Fruit fly (Drosophila melanogaster) whole organism, embryonic: ENCODE results near the gene waw.

ENCODE experiments used
- Asciz ChIP-seq: fragments of 200-800 bp; sonication (Bioruptor generic); optimal IDR thresholded peaks from 2 replicates; lab custom pipeline; 2017; ENCODE audit warnings: missing biosample characterization, mild to moderate bottlenecking, missing genetic modification characterization, missing genetic modification reagents
- Atf-2 ChIP-seq: fragments of 200-800 bp; sonication (Bioruptor generic); optimal IDR thresholded peaks from 2 replicates; lab custom pipeline; 2016; ENCODE audit warnings: missing biosample characterization, missing genetic modification characterization
- Atf3 ChIP-seq: fragments of 200-800 bp; sonication (Bioruptor generic); optimal IDR thresholded peaks from 3 replicates; lab custom pipeline; 2016; ENCODE audit warnings: missing biosample characterization, missing genetic modification characterization
- BEAF-32 ChIP-seq: fragments of 200-800 bp; sonication (Bioruptor generic); optimal IDR thresholded peaks from 3 replicates; lab custom pipeline; 2017; ENCODE audit warnings: missing biosample characterization, missing genetic modification characterization, mild to moderate bottlenecking, moderate library complexity, missing genetic modification reagents
- CG10267 ChIP-seq: fragments of 200-800 bp; sonication (Bioruptor generic); optimal IDR thresholded peaks from 2 replicates; lab custom pipeline; 2018; ENCODE audit warnings: missing biosample characterization, mild to moderate bottlenecking, missing genetic modification characterization, moderate library complexity
- CG10321 ChIP-seq: fragments of 200-800 bp; sonication (Bioruptor generic); IDR thresholded peaks from 2 replicates; pipeline ENCODE4 v1.3.6; 2022; ENCODE audit warnings: missing biosample characterization, missing genetic modification characterization
- CG10543 ChIP-seq: fragments of 200-800 bp; sonication (Bioruptor generic); optimal IDR thresholded peaks from 3 replicates; lab custom pipeline; 2017; ENCODE audit warnings: missing biosample characterization, mild to moderate bottlenecking, missing genetic modification characterization, moderate library complexity
- CG10959 ChIP-seq: fragments of 200-800 bp; sonication (Bioruptor generic); IDR thresholded peaks from 2 replicates; pipeline ENCODE4 v1.3.6; 2022; ENCODE audit warnings: missing biosample characterization, missing genetic modification characterization
- CG11247 ChIP-seq: fragments of 200-800 bp; sonication (Bioruptor generic); IDR thresholded peaks from 2 replicates; pipeline ENCODE4 v1.3.6; 2022; ENCODE audit warnings: missing biosample characterization, missing genetic modification characterization
- CG11456 ChIP-seq: fragments of 200-800 bp; sonication (Bioruptor generic); IDR thresholded peaks from 3 replicates; pipeline ENCODE4 v1.3.6; 2022; ENCODE audit warnings: missing biosample characterization, missing genetic modification characterization
- CG12391 ChIP-seq: fragments of 200-800 bp; sonication (Bioruptor generic); optimal IDR thresholded peaks from 3 replicates; lab custom pipeline; 2018; ENCODE audit warnings: missing biosample characterization, mild to moderate bottlenecking, missing genetic modification characterization, moderate library complexity
- CG12659 ChIP-seq: fragments of 200-800 bp; sonication (Bioruptor generic); optimal IDR thresholded peaks from 3 replicates; lab custom pipeline; 2017; ENCODE audit warnings: mild to moderate bottlenecking, missing biosample characterization, missing genetic modification reagents, missing genetic modification characterization
- CG14050 ChIP-seq: fragments of 200-800 bp; sonication (Bioruptor generic); IDR thresholded peaks from 3 replicates; pipeline ENCODE4 v1.3.6; 2022; ENCODE audit warnings: missing biosample characterization, missing genetic modification characterization
- CG15011 ChIP-seq: fragments of 200-800 bp; sonication (Bioruptor generic); optimal IDR thresholded peaks from 3 replicates; lab custom pipeline; 2018; ENCODE audit warnings: missing biosample characterization, mild to moderate bottlenecking, missing genetic modification characterization
- CG15269 ChIP-seq: fragments of 200-800 bp; sonication (Bioruptor generic); optimal IDR thresholded peaks from 2 replicates; lab custom pipeline; 2018; ENCODE audit warnings: missing biosample characterization, mild to moderate bottlenecking, missing genetic modification characterization, moderate library complexity
- CG15696 ChIP-seq: fragments of 200-800 bp; sonication (Bioruptor generic); optimal IDR thresholded peaks from 2 replicates; lab custom pipeline; 2019; ENCODE audit warnings: missing biosample characterization, mild to moderate bottlenecking, missing genetic modification characterization, moderate library complexity
- CG1602 ChIP-seq: fragments of 200-800 bp; sonication (Bioruptor generic); optimal IDR thresholded peaks from 3 replicates; lab custom pipeline; 2016; ENCODE audit warnings: missing biosample characterization, missing genetic modification characterization
- CG16813 ChIP-seq: fragments of 200-800 bp; sonication (Bioruptor generic); IDR thresholded peaks from 3 replicates; pipeline ENCODE4 v1.3.6; 2022; ENCODE audit warnings: missing biosample characterization, missing genetic modification characterization; ENCODE audit not compliant: partially characterized antibody
- CG17359 ChIP-seq: fragments of 200-800 bp; sonication (Bioruptor generic); optimal IDR thresholded peaks from 3 replicates; lab custom pipeline; 2018; ENCODE audit warnings: missing biosample characterization, mild to moderate bottlenecking, missing genetic modification characterization, moderate library complexity
- CG2678 ChIP-seq: fragments of 200-800 bp; sonication (Bioruptor generic); optimal IDR thresholded peaks from 3 replicates; lab custom pipeline; 2019; ENCODE audit warnings: missing biosample characterization, mild to moderate bottlenecking, missing genetic modification characterization, moderate library complexity
- CG30020 ChIP-seq: fragments of 200-800 bp; optimal IDR thresholded peaks from 2 replicates; lab custom pipeline; 2019; ENCODE audit warnings: missing biosample characterization, mild to moderate bottlenecking, missing genetic modification characterization, moderate library complexity
- CG31365 ChIP-seq: fragments of 200-800 bp; sonication (Bioruptor generic); optimal IDR thresholded peaks from 2 replicates; lab custom pipeline; 2018; ENCODE audit warnings: missing biosample characterization, mild to moderate bottlenecking, missing genetic modification characterization
- CG31441 ChIP-seq: fragments of 200-800 bp; sonication (Bioruptor generic); IDR thresholded peaks from 2 replicates; pipeline ENCODE4 v1.3.6; 2022; ENCODE audit warnings: missing biosample characterization, missing genetic modification characterization
- CG3847 ChIP-seq: fragments of 200-800 bp; sonication (Bioruptor generic); IDR thresholded peaks from 2 replicates; pipeline ENCODE4 v1.3.6; 2022; ENCODE audit warnings: missing biosample characterization, missing genetic modification characterization
- CG6854 ChIP-seq: fragments of 200-800 bp; sonication (Bioruptor generic); optimal IDR thresholded peaks from 3 replicates; lab custom pipeline; 2017; ENCODE audit warnings: missing biosample characterization, mild to moderate bottlenecking, missing genetic modification characterization
- CG7839 ChIP-seq: fragments of 200-800 bp; sonication (Bioruptor generic); optimal IDR thresholded peaks from 3 replicates; lab custom pipeline; 2018; ENCODE audit warnings: missing biosample characterization, mild to moderate bottlenecking, missing genetic modification characterization, moderate library complexity
- CG9727 ChIP-seq: fragments of 200-800 bp; sonication (Bioruptor generic); optimal IDR thresholded peaks from 3 replicates; lab custom pipeline; 2017; ENCODE audit warnings: missing biosample characterization, mild to moderate bottlenecking, missing genetic modification characterization
- Dad ChIP-seq: fragments of 200-800 bp; sonication (Bioruptor generic); optimal IDR thresholded peaks from 3 replicates; lab custom pipeline; 2016; ENCODE audit warnings: missing biosample characterization, missing genetic modification characterization
- Dfd ChIP-seq, 2 experiments: fragments of >200 bp; optimal IDR thresholded peaks; 2 replicates each; lab custom pipeline; 2017; ENCODE audit warnings: missing biosample characterization in 2 of 2, missing genetic modification characterization in 2 of 2
- Dp ChIP-seq: fragments of 200-800 bp; sonication (Bioruptor generic); optimal IDR thresholded peaks from 2 replicates; lab custom pipeline; 2018; ENCODE audit warnings: missing biosample characterization, mild to moderate bottlenecking, missing genetic modification characterization, moderate library complexity
- Eip74EF ChIP-seq, 2 experiments: fragments of 200-800 bp in 1 of 2; fragments of >200 bp in 1 of 2; sonication (Bioruptor generic) in 1 of 2; optimal IDR thresholded peaks; 2 replicates each; lab custom pipeline; 2017 to 2019; ENCODE audit warnings: missing biosample characterization in 2 of 2, missing genetic modification characterization in 2 of 2, mild to moderate bottlenecking in 1 of 2, moderate library complexity in 1 of 2
- Fer2 ChIP-seq: fragments of 200-800 bp; sonication (Bioruptor generic); optimal IDR thresholded peaks from 2 replicates; lab custom pipeline; 2018; ENCODE audit warnings: missing biosample characterization, mild to moderate bottlenecking, missing genetic modification characterization, moderate library complexity
- H2.0 ChIP-seq: fragments of 200-800 bp; sonication (Bioruptor generic); IDR thresholded peaks from 2 replicates; pipeline ENCODE4 v1.3.6; 2022; ENCODE audit warnings: missing biosample characterization, missing genetic modification characterization
- Hmr ChIP-seq: fragments of 200-800 bp; sonication (Bioruptor generic); optimal IDR thresholded peaks from 3 replicates; lab custom pipeline; 2017; ENCODE audit warnings: mild to moderate bottlenecking, missing biosample characterization, missing genetic modification reagents, missing genetic modification characterization
- Optix ChIP-seq: fragments of 200-800 bp; sonication (Bioruptor generic); IDR thresholded peaks from 3 replicates; pipeline ENCODE4 v1.3.6; 2022; ENCODE audit warnings: missing biosample characterization, missing genetic modification characterization
- Spps ChIP-seq: fragments of 200-800 bp; sonication (Bioruptor generic); optimal IDR thresholded peaks from 2 replicates; lab custom pipeline; 2018; ENCODE audit warnings: missing biosample characterization, mild to moderate bottlenecking, missing genetic modification characterization
- ara ChIP-seq: fragments of 200-800 bp; sonication (Bioruptor generic); IDR thresholded peaks from 2 replicates; pipeline ENCODE4 v1.3.6; 2022; ENCODE audit warnings: missing biosample characterization, missing genetic modification characterization
- bbx ChIP-seq: fragments of 200-800 bp; sonication (Bioruptor generic); IDR thresholded peaks from 2 replicates; pipeline ENCODE4 v1.3.6; 2022; ENCODE audit warnings: missing biosample characterization, missing genetic modification characterization; ENCODE audit not compliant: partially characterized antibody
- bsh ChIP-seq, 2 experiments: fragments of 200-800 bp; sonication (Bioruptor generic); optimal IDR thresholded peaks; 2 replicates each; lab custom pipeline; 2017 to 2018; ENCODE audit warnings: mild to moderate bottlenecking in 2 of 2, missing biosample characterization in 2 of 2, missing genetic modification characterization in 2 of 2, moderate library complexity in 1 of 2
- dm ChIP-seq: fragments of 200-800 bp; sonication (Bioruptor generic); optimal IDR thresholded peaks from 3 replicates; lab custom pipeline; 2016; ENCODE audit warnings: missing biosample characterization, missing genetic modification characterization
- fd96Cb ChIP-seq: fragments of 200-800 bp; sonication (Bioruptor generic); optimal IDR thresholded peaks from 2 replicates; lab custom pipeline; 2018; ENCODE audit warnings: missing biosample characterization, mild to moderate bottlenecking, missing genetic modification characterization, moderate library complexity
- gem ChIP-seq: fragments of 200-800 bp; sonication (Bioruptor generic); optimal IDR thresholded peaks from 2 replicates; lab custom pipeline; 2019; ENCODE audit warnings: missing biosample characterization, mild to moderate bottlenecking, missing genetic modification characterization, moderate library complexity
- grau ChIP-seq: fragments of 200-800 bp; optimal IDR thresholded peaks from 3 replicates; lab custom pipeline; 2019; ENCODE audit warnings: missing biosample characterization, mild to moderate bottlenecking, missing genetic modification characterization, moderate library complexity
- pzg ChIP-seq: fragments of 200-800 bp; sonication (Bioruptor generic); optimal IDR thresholded peaks from 3 replicates; lab custom pipeline; 2018; ENCODE audit warnings: missing biosample characterization, mild to moderate bottlenecking, missing genetic modification characterization, moderate library complexity
- seq ChIP-seq: fragments of 200-800 bp; sonication (Bioruptor generic); IDR thresholded peaks from 2 replicates; pipeline ENCODE4 v1.3.6; 2022; ENCODE audit warnings: missing biosample characterization, missing genetic modification characterization
- tll ChIP-seq, 2 experiments: fragments of 200-800 bp in 1 of 2; fragments of >200 bp in 1 of 2; sonication (Bioruptor generic) in 1 of 2; optimal IDR thresholded peaks; 2 replicates each; lab custom pipeline; 2017 to 2019; ENCODE audit warnings: missing biosample characterization in 2 of 2, missing genetic modification characterization in 2 of 2, mild to moderate bottlenecking in 1 of 2, moderate library complexity in 1 of 2
- tup ChIP-seq: fragments of 200-800 bp; sonication (Bioruptor generic); optimal IDR thresholded peaks from 2 replicates; lab custom pipeline; 2016; ENCODE audit warnings: missing biosample characterization, mild to moderate bottlenecking, missing genetic modification characterization, moderate library complexity
- unpg ChIP-seq: fragments of 200-800 bp; sonication (Bioruptor generic); optimal IDR thresholded peaks from 3 replicates; lab custom pipeline; 2018; ENCODE audit warnings: missing biosample characterization, mild to moderate bottlenecking, missing genetic modification characterization, moderate library complexity
- zf30C ChIP-seq: fragments of 200-800 bp; sonication (Bioruptor generic); optimal IDR thresholded peaks from 3 replicates; lab custom pipeline; 2018; ENCODE audit warnings: missing biosample characterization, mild to moderate bottlenecking, missing genetic modification characterization

Gene waw

dm6 chrX:21339476-21339931 is 23.3 kb upstream of the waw start, which contains the start of the genes tty and fliI (continued):
- TF ChIP-seq grau (tag; lab: Kevin White, UChicago) (peak; percentile 75), CG15269 (tag; lab: Kevin White, UChicago) (peak; percentile 75), Optix (GFP tag; lab: Robert Waterston, UW) (peak; percentile 92), CG12391 (tag; lab: Kevin White, UChicago) (peak; percentile 80), seq (GFP tag; lab: Robert Waterston, UW) (peak; percentile 79), tll (GFP tag; optimal IDR thresholded peaks at IDR 0.05; lab: Kevin White, UChicago) (no peak), Hmr (GFP tag; lab: Kevin White, UChicago) (peak; percentile 88), CG12659 (GFP tag; lab: Kevin White, UChicago) (peak; percentile 88), CG16813 (peak; percentile 52; the same call in 2 of the 3 replicates), CG1602 (peak; percentile 80), gem (peak; percentile 83), CG3847 (GFP tag; lab: Robert Waterston, UW) (peak; percentile 92), CG31441 (GFP tag; lab: Robert Waterston, UW) (peak; percentile 73), Atf-2 (peak; percentile 67), zf30C (GFP tag; lab: Kevin White, UChicago) (no peak), unpg (GFP tag; lab: Kevin White, UChicago) (peak; percentile 79), H2.0 (GFP tag; lab: Robert Waterston, UW) (peak; percentile 91), fd96Cb (tag; lab: Kevin White, UChicago) (peak; percentile 71), CG15011 (GFP tag; lab: Kevin White, UChicago) (no peak), tup (GFP tag; lab: Kevin White, UChicago) (peak; percentile 30), Dfd (GFP tag; optimal IDR thresholded peaks at IDR 0.05; lab: Kevin White, UChicago) (no peak), Dp (GFP tag; lab: Kevin White, UChicago) (peak; percentile 64), Eip74EF (GFP tag; optimal IDR thresholded peaks at IDR 0.05; lab: Kevin White, UChicago) (peak in 1 of 2 experiments; percentile 51), CG15696 (tag; lab: Kevin White, UChicago) (peak; percentile 13), CG10321 (GFP tag; lab: Robert Waterston, UW) (peak; percentile 49; the same call in 1 of the 2 replicates), CG11456 (peak; percentile 92), Spps (peak; percentile 47), CG6854 (GFP tag; lab: Kevin White, UChicago) (peak; percentile 26), CG10267 (tag; lab: Kevin White, UChicago) (peak; percentile 90), ara (GFP tag; lab: Robert Waterston, UW) (peak; percentile 88), Asciz (GFP tag; lab: Kevin White, UChicago) (no peak), pzg (GFP tag; lab: Kevin White, UChicago) (peak; percentile 89), CG17359 (tag; lab: Kevin White, UChicago) (peak; percentile 90), Fer2 (tag; lab: Kevin White, UChicago) (peak; percentile 1), dm (GFP tag; lab: Kevin White, UChicago) (peak; percentile 75), CG10959 (GFP tag; lab: Robert Waterston, UW) (peak; percentile 77), Atf3 (GFP tag; lab: Kevin White, UChicago) (peak; percentile 76), BEAF-32 (GFP tag; lab: Kevin White, UChicago) (peak; percentile 52), bsh (GFP tag; optimal IDR thresholded peaks at IDR 0.05; lab: Kevin White, UChicago) (peak; percentile 75 to 96), CG2678 (peak; percentile 75), CG31365 (tag; lab: Kevin White, UChicago) (no peak), CG9727 (GFP tag; lab: Kevin White, UChicago) (peak; percentile 79), CG30020 (tag; lab: Kevin White, UChicago) (peak; percentile 27), CG11247 (GFP tag; lab: Robert Waterston, UW) (peak; percentile 90), bbx (GFP tag; lab: Robert Waterston, UW) (peak; percentile 20; the same call in 1 of the 2 replicates), Dad (GFP tag; lab: Kevin White, UChicago) (peak; percentile 74), CG7839 (tag; lab: Kevin White, UChicago) (peak; percentile 79), CG10543 (GFP tag; lab: Kevin White, UChicago) (peak; percentile 37), CG14050 (peak; percentile 83)
